Worm (Caenorhabditis elegans) whole organism, L2 larva: ENCODE measurements around the gene M03D4.4.

ENCODE experiments used
- C34F6.9 ChIP-seq: fragments of 150-350 bp; optimal IDR thresholded peaks from 2 replicates; lab custom pipeline; 2014; ENCODE audit warnings: missing biosample characterization, missing genetic modification characterization
- F13H6.1 ChIP-seq: sonication (generic microtip); optimal IDR thresholded peaks from 2 replicates; lab custom pipeline; 2016; ENCODE audit warnings: missing genetic modification characterization, missing compliant biosample characterization
- R02D3.7 ChIP-seq: fragments of 150-350 bp; optimal IDR thresholded peaks from 2 replicates; lab custom pipeline; 2014; ENCODE audit warnings: missing biosample characterization, missing genetic modification characterization
- Y55F3AM.14 ChIP-seq: fragments of 200-800 bp; sonication (Bioruptor generic); optimal IDR thresholded peaks from 2 replicates; lab custom pipeline; 2018; ENCODE audit warnings: mild to moderate bottlenecking, missing genetic modification characterization, missing compliant biosample characterization
- ZK546.5 ChIP-seq: sonication (generic microtip); optimal IDR thresholded peaks from 2 replicates; lab custom pipeline; 2017; ENCODE audit warnings: missing biosample characterization, missing genetic modification characterization
- alr-1 ChIP-seq: fragments of 150-350 bp; optimal IDR thresholded peaks from 2 replicates; lab custom pipeline; 2014; ENCODE audit warnings: missing biosample characterization, missing genetic modification characterization
- aly-2 ChIP-seq: fragments of 150-350 bp; optimal IDR thresholded peaks from 2 replicates; lab custom pipeline; 2014; ENCODE audit warnings: missing biosample characterization, missing genetic modification characterization
- ama-1 ChIP-seq: fragments of 150-350 bp; optimal IDR thresholded peaks from 2 replicates; lab custom pipeline; 2018; ENCODE audit warnings: inconsistent platforms
- blmp-1 ChIP-seq: sonication (generic microtip); optimal IDR thresholded peaks from 2 replicates; lab custom pipeline; 2017; ENCODE audit warnings: missing genetic modification characterization, mild to moderate bottlenecking, missing compliant biosample characterization, antibody characterized with exemption, moderate library complexity; ENCODE audit not compliant: insufficient read depth
- ceh-16 ChIP-seq: fragments of 150-350 bp; optimal IDR thresholded peaks from 2 replicates; lab custom pipeline; 2014; ENCODE audit warnings: missing biosample characterization, missing genetic modification characterization
- ceh-82 ChIP-seq: fragments of 150-350 bp; optimal IDR thresholded peaks from 2 replicates; lab custom pipeline; 2014; ENCODE audit warnings: missing biosample characterization, missing genetic modification characterization
- crh-2 ChIP-seq: sonication (generic microtip); optimal IDR thresholded peaks from 2 replicates; lab custom pipeline; 2017; ENCODE audit warnings: missing biosample characterization, missing genetic modification characterization
- dmd-4 ChIP-seq: sonication (generic microtip); optimal IDR thresholded peaks from 2 replicates; lab custom pipeline; 2017; ENCODE audit warnings: missing biosample characterization, missing genetic modification characterization
- egl-27 ChIP-seq: sonication (generic microtip); optimal IDR thresholded peaks from 3 replicates; lab custom pipeline; 2017; ENCODE audit warnings: missing biosample characterization, missing genetic modification reagents, missing genetic modification characterization
- elt-1 ChIP-seq: fragments of 150-350 bp; optimal IDR thresholded peaks from 2 replicates; lab custom pipeline; 2014; ENCODE audit warnings: missing biosample characterization, missing genetic modification characterization
- elt-3 ChIP-seq: sonication (generic microtip); optimal IDR thresholded peaks from 2 replicates; lab custom pipeline; 2017; ENCODE audit warnings: missing biosample characterization, missing genetic modification characterization
- fos-1 ChIP-seq: fragments of 150-350 bp; optimal IDR thresholded peaks from 2 replicates; lab custom pipeline; 2014; ENCODE audit warnings: missing biosample characterization, missing genetic modification characterization
- gmeb-1 ChIP-seq: fragments of 150-350 bp; optimal IDR thresholded peaks from 2 replicates; lab custom pipeline; 2014; ENCODE audit warnings: missing biosample characterization, missing genetic modification characterization
- lin-11 ChIP-seq: fragments of 150-350 bp; sonication (generic microtip); optimal IDR thresholded peaks from 2 replicates; lab custom pipeline; 2014; ENCODE audit warnings: missing biosample characterization, missing genetic modification characterization, inconsistent platforms, mixed read lengths
- lin-13 ChIP-seq: fragments of 150-350 bp; optimal IDR thresholded peaks from 2 replicates; lab custom pipeline; 2014; ENCODE audit warnings: missing biosample characterization, missing genetic modification reagents, missing genetic modification characterization
- lin-39 ChIP-seq: fragments of 150-350 bp; optimal IDR thresholded peaks from 2 replicates; lab custom pipeline; 2014; ENCODE audit warnings: missing biosample characterization, missing genetic modification reagents, missing genetic modification characterization
- lsy-2 ChIP-seq, 2 experiments: fragments of 150-350 bp in 1 of 2; sonication (generic microtip) in 1 of 2; optimal IDR thresholded peaks; 2 replicates each; lab custom pipeline; 2014 to 2017; ENCODE audit warnings: missing biosample characterization in 2 of 2, missing genetic modification characterization in 2 of 2
- mab-5 ChIP-seq: fragments of 150-350 bp; optimal IDR thresholded peaks from 2 replicates; lab custom pipeline; 2014; ENCODE audit warnings: missing biosample characterization, missing genetic modification characterization
- mbf-1 ChIP-seq: sonication (generic microtip); optimal IDR thresholded peaks from 2 replicates; lab custom pipeline; 2017; ENCODE audit warnings: missing biosample characterization, missing genetic modification characterization
- mdl-1 ChIP-seq, 2 experiments: fragments of 150-350 bp in 1 of 2; sonication (generic microtip) in 1 of 2; optimal IDR thresholded peaks; 2 replicates each; lab custom pipeline; 2017; ENCODE audit warnings: missing biosample characterization in 2 of 2, missing genetic modification characterization in 2 of 2
- nhr-10 ChIP-seq: sonication (generic microtip); optimal IDR thresholded peaks from 2 replicates; lab custom pipeline; 2017; ENCODE audit warnings: missing biosample characterization, missing genetic modification characterization
- nhr-11 ChIP-seq: fragments of 150-350 bp; optimal IDR thresholded peaks from 2 replicates; lab custom pipeline; 2014; ENCODE audit warnings: missing biosample characterization, missing genetic modification characterization
- nhr-12 ChIP-seq: fragments of 150-350 bp; optimal IDR thresholded peaks from 2 replicates; lab custom pipeline; 2014; ENCODE audit warnings: missing biosample characterization, missing genetic modification characterization
- nhr-129 ChIP-seq: fragments of 150-350 bp; optimal IDR thresholded peaks from 2 replicates; lab custom pipeline; 2014; ENCODE audit warnings: missing biosample characterization, missing genetic modification characterization
- nhr-21 ChIP-seq: fragments of 150-350 bp; optimal IDR thresholded peaks from 2 replicates; lab custom pipeline; 2014; ENCODE audit warnings: missing biosample characterization, missing genetic modification characterization
- nhr-23 ChIP-seq: fragments of 150-350 bp; optimal IDR thresholded peaks from 2 replicates; lab custom pipeline; 2014; ENCODE audit warnings: missing biosample characterization, missing genetic modification reagents, missing genetic modification characterization
- nhr-237 ChIP-seq: fragments of 150-350 bp; optimal IDR thresholded peaks from 2 replicates; lab custom pipeline; 2014; ENCODE audit warnings: missing biosample characterization, missing genetic modification characterization
- nhr-25 ChIP-seq: fragments of 150-350 bp; sonication (generic microtip); optimal IDR thresholded peaks from 3 replicates; lab custom pipeline; 2014; ENCODE audit warnings: missing biosample characterization, missing genetic modification characterization
- nhr-6 ChIP-seq: fragments of 150-350 bp; optimal IDR thresholded peaks from 2 replicates; lab custom pipeline; 2014; ENCODE audit warnings: missing biosample characterization, missing genetic modification characterization
- nhr-77 ChIP-seq: fragments of 150-350 bp; optimal IDR thresholded peaks from 2 replicates; lab custom pipeline; 2014; ENCODE audit warnings: missing biosample characterization, missing genetic modification characterization
- peb-1 ChIP-seq: fragments of 150-350 bp; optimal IDR thresholded peaks from 2 replicates; lab custom pipeline; 2014; ENCODE audit warnings: missing biosample characterization, missing genetic modification characterization
- sem-4 ChIP-seq: fragments of 150-350 bp; optimal IDR thresholded peaks from 2 replicates; lab custom pipeline; 2014; ENCODE audit warnings: missing biosample characterization, missing genetic modification reagents, missing genetic modification characterization
- skn-1 ChIP-seq: sonication (generic microtip); optimal IDR thresholded peaks from 2 replicates; lab custom pipeline; 2017; ENCODE audit warnings: missing biosample characterization, missing genetic modification characterization
- sma-3 ChIP-seq: sonication (generic microtip); optimal IDR thresholded peaks from 2 replicates; lab custom pipeline; 2016; ENCODE audit warnings: missing genetic modification reagents, missing genetic modification characterization, missing compliant biosample characterization
- sma-9 ChIP-seq, 2 experiments: fragments of 150-350 bp in 1 of 2; sonication (generic microtip) in 1 of 2; optimal IDR thresholded peaks; 2 replicates each; lab custom pipeline; 2014 to 2016; ENCODE audit warnings: missing genetic modification characterization in 2 of 2, mild to moderate bottlenecking in 1 of 2, missing biosample characterization in 1 of 2, missing compliant biosample characterization in 1 of 2, missing genetic modification reagents in 1 of 2, moderate library complexity in 1 of 2
- snpc-4 ChIP-seq: fragments of 150-350 bp; optimal IDR thresholded peaks from 2 replicates; lab custom pipeline; 2014; ENCODE audit warnings: missing biosample characterization, missing genetic modification characterization
- unc-39 ChIP-seq: fragments of 150-350 bp; optimal IDR thresholded peaks from 2 replicates; lab custom pipeline; 2014; ENCODE audit warnings: missing biosample characterization, missing genetic modification characterization
- unc-55 ChIP-seq: fragments of 150-350 bp; sonication (generic microtip); optimal IDR thresholded peaks from 3 replicates; lab custom pipeline; 2014; ENCODE audit warnings: missing biosample characterization, missing genetic modification reagents, missing genetic modification characterization
- unc-62 ChIP-seq: fragments of 150-350 bp; optimal IDR thresholded peaks from 2 replicates; lab custom pipeline; 2014; ENCODE audit warnings: missing biosample characterization, missing genetic modification reagents, missing genetic modification characterization
- zag-1 ChIP-seq: fragments of 150-350 bp; optimal IDR thresholded peaks from 2 replicates; lab custom pipeline; 2014; ENCODE audit warnings: missing biosample characterization, missing genetic modification characterization
- ztf-1 ChIP-seq: fragments of 200-800 bp; sonication (Bioruptor generic); conservative IDR thresholded peaks from 2 replicates; pipeline ENCODE4 v1.3.6; 2022; ENCODE audit warnings: missing genetic modification characterization, missing compliant biosample characterization
- ztf-11 ChIP-seq: sonication (generic microtip); optimal IDR thresholded peaks from 2 replicates; lab custom pipeline; 2017; ENCODE audit warnings: missing biosample characterization, missing genetic modification characterization
- ztf-4 ChIP-seq: fragments of 150-350 bp; optimal IDR thresholded peaks from 2 replicates; lab custom pipeline; 2014; ENCODE audit warnings: missing biosample characterization, missing genetic modification characterization

The M03D4.4 gene

ce11 chrIV:6097040-6097928 is 29.8 kb downstream of the M03D4.4 start:
- no peak for TF ChIP-seq dmd-4 (tag; lab: Kevin White, UChicago)
- TF ChIP-seq mab-5 = peak; percentile 25
- no peak for TF ChIP-seq lin-39 (tag; lab: Kevin White, UChicago)
- TF ChIP-seq skn-1 (tag; lab: Kevin White, UChicago) = no peak
- TF ChIP-seq sem-4 = peak; percentile 89
- TF ChIP-seq unc-55 = peak; percentile 82
- peak; percentile 57 for TF ChIP-seq gmeb-1 (tag; lab: Kevin White, UChicago)
- no peak for TF ChIP-seq ceh-82 (tag; lab: Kevin White, UChicago)
- TF ChIP-seq ztf-4 (tag; lab: Kevin White, UChicago) = peak; percentile 46
- peak; percentile 78 for TF ChIP-seq sma-3 (GFP tag; lab: Kevin White, UChicago)
- no peak for TF ChIP-seq nhr-23 (tag; lab: Kevin White, UChicago)
- TF ChIP-seq ztf-1 (GFP tag; lab: Robert Waterston, UW) = no peak
- no peak for TF ChIP-seq aly-2 (tag; lab: Kevin White, UChicago)
- no peak for TF ChIP-seq unc-39
- peak; percentile 72 for TF ChIP-seq crh-2 (tag; lab: Kevin White, UChicago)
- TF ChIP-seq ama-1 (lab: Kevin White, UChicago) = no peak
- TF ChIP-seq lin-13 = peak; percentile 74
- TF ChIP-seq ztf-11 = no peak
- TF ChIP-seq mdl-1 (tag; optimal IDR thresholded peaks at IDR 0.05; lab: Kevin White, UChicago) = peak; percentile 44 to 59
- TF ChIP-seq elt-1 (tag; lab: Kevin White, UChicago) = no peak
- TF ChIP-seq lin-11 (tag; lab: Kevin White, UChicago) = peak; percentile 28
- TF ChIP-seq lsy-2 (tag; optimal IDR thresholded peaks at IDR 0.05; lab: Kevin White, UChicago) = peak in 1 of 2 experiments; percentile 66
- TF ChIP-seq nhr-25 (tag; lab: Kevin White, UChicago) = peak; percentile 95
- no peak for TF ChIP-seq R02D3.7
- peak; percentile 70 for TF ChIP-seq nhr-6 (tag; lab: Kevin White, UChicago)
- no peak for TF ChIP-seq ceh-16 (tag; lab: Kevin White, UChicago)
- peak; percentile 92 for TF ChIP-seq nhr-21 (tag; lab: Kevin White, UChicago)
- TF ChIP-seq nhr-11 (tag; lab: Kevin White, UChicago) = peak; percentile 14
- TF ChIP-seq ZK546.5 (tag; lab: Kevin White, UChicago) = no peak
- peak; percentile 68 for TF ChIP-seq snpc-4 (tag; lab: Kevin White, UChicago)
- TF ChIP-seq blmp-1 (tag; lab: Kevin White, UChicago) = peak; percentile 95
- no peak for TF ChIP-seq elt-3 (tag; lab: Kevin White, UChicago)
- TF ChIP-seq egl-27 = peak; percentile 75
- peak; percentile 84 for TF ChIP-seq Y55F3AM.14 (GFP tag; lab: Kevin White, UChicago)
- peak; percentile 92 for TF ChIP-seq nhr-129 (tag; lab: Kevin White, UChicago)
- TF ChIP-seq nhr-10 = no peak
- TF ChIP-seq peb-1 = no peak
- no peak for TF ChIP-seq unc-62 (GFP tag; lab: Kevin White, UChicago)
- no peak for TF ChIP-seq alr-1 (tag; lab: Kevin White, UChicago)
- no peak for TF ChIP-seq nhr-77 (tag; lab: Kevin White, UChicago)
- TF ChIP-seq zag-1 = peak; percentile 80
- TF ChIP-seq nhr-237 (tag; lab: Kevin White, UChicago) = no peak
- TF ChIP-seq fos-1 (tag; lab: Kevin White, UChicago) = peak; percentile 83
- TF ChIP-seq C34F6.9 (tag; lab: Kevin White, UChicago) = peak; percentile 73
- TF ChIP-seq nhr-12 (tag; lab: Kevin White, UChicago) = no peak
- no peak for TF ChIP-seq mbf-1 (tag; lab: Kevin White, UChicago)
- TF ChIP-seq sma-9 (GFP tag; optimal IDR thresholded peaks at IDR 0.05; lab: Kevin White, UChicago) = peak; percentile 92
- TF ChIP-seq sma-9 (tag; optimal IDR thresholded peaks at IDR 0.05; lab: Kevin White, UChicago) = peak; percentile 77
- TF ChIP-seq F13H6.1 = peak; percentile 95
